Worm (Caenorhabditis elegans): ENCODE measurements around the gene slc-36.5.

DNA sequence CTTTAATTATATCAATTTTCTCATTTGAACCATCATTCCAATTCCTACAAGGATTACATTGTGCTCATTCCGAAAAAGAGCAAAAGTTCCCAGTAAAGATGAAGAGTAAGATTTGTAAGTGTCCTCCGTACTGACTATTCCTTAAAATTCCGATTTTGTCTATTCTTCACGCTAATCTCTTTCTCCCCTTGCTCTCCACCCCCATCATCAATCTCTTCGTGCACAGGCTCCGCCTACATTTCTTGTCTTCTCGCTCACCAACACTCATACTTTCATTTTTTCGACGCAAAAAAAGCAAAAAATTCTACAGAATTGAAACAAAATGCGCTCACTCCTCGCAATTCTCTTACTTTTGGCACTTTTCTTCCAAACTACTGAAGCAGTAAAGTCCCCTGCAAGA, 39.0 kb upstream of the slc-36.5 start, which contains the start of gene B0252.8:
- no peak for TF ChIP-seq nhr-28 (tag; optimal IDR thresholded peaks at IDR 0.05)
- no peak for TF ChIP-seq tbx-2 (tag; optimal IDR thresholded peaks at IDR 0.05)
- TF ChIP-seq ceh-9 (tag; optimal IDR thresholded peaks at IDR 0.05): no peak
- TF ChIP-seq nhr-25 (tag; optimal IDR thresholded peaks at IDR 0.05): no peak
- TF ChIP-seq elt-3 (tag; optimal IDR thresholded peaks at IDR 0.05): no peak
- no peak for TF ChIP-seq egl-5 (tag; optimal IDR thresholded peaks at IDR 0.05)
- no peak for TF ChIP-seq ama-1 (optimal IDR thresholded peaks at IDR 0.05)
- TF ChIP-seq daf-12 (tag; optimal IDR thresholded peaks at IDR 0.05): no peak

All from whole organism, L3 larva.